Fruit fly (Drosophila melanogaster) whole organism, embryonic: ENCODE data around the gene CG11811.

Source experiments
- ATbp ChIP-seq: fragments of 200-800 bp; sonication (Bioruptor generic); optimal IDR thresholded peaks from 2 replicates; lab custom pipeline; 2017; ENCODE audit warnings: missing biosample characterization, mild to moderate bottlenecking, missing genetic modification characterization, missing genetic modification reagents
- CG10209 ChIP-seq: fragments of 200-800 bp; sonication (Bioruptor generic); optimal IDR thresholded peaks from 3 replicates; lab custom pipeline; 2017; ENCODE audit warnings: missing biosample characterization, mild to moderate bottlenecking, missing genetic modification characterization, missing genetic modification reagents
- CG10267 ChIP-seq: fragments of 200-800 bp; sonication (Bioruptor generic); optimal IDR thresholded peaks from 2 replicates; lab custom pipeline; 2018; ENCODE audit warnings: missing biosample characterization, mild to moderate bottlenecking, missing genetic modification characterization, moderate library complexity
- CG10274 ChIP-seq: fragments of 200-800 bp; sonication (Bioruptor generic); optimal IDR thresholded peaks from 3 replicates; lab custom pipeline; 2017; ENCODE audit warnings: missing biosample characterization, mild to moderate bottlenecking, missing genetic modification characterization
- CG11085 ChIP-seq: fragments of 200-800 bp; sonication (Bioruptor generic); IDR thresholded peaks from 2 replicates; pipeline ENCODE4 v1.3.6; 2022; ENCODE audit warnings: missing biosample characterization, missing genetic modification characterization
- CG11560 ChIP-seq: fragments of 200-800 bp; sonication (Bioruptor generic); IDR thresholded peaks from 3 replicates; pipeline ENCODE4 v1.3.6; 2022; ENCODE audit warnings: missing biosample characterization, missing genetic modification characterization
- CG12236 ChIP-seq: fragments of 200-800 bp; sonication (Bioruptor generic); optimal IDR thresholded peaks from 2 replicates; lab custom pipeline; 2016; ENCODE audit warnings: missing biosample characterization, missing genetic modification characterization
- CG17328 ChIP-seq: fragments of 200-800 bp; sonication (Bioruptor generic); IDR thresholded peaks from 2 replicates; pipeline ENCODE4 v1.3.6; 2022; ENCODE audit warnings: missing biosample characterization, missing genetic modification characterization
- CG17359 ChIP-seq: fragments of 200-800 bp; sonication (Bioruptor generic); optimal IDR thresholded peaks from 3 replicates; lab custom pipeline; 2018; ENCODE audit warnings: missing biosample characterization, mild to moderate bottlenecking, missing genetic modification characterization, moderate library complexity
- CG1792 ChIP-seq: fragments of 200-800 bp; sonication (Bioruptor generic); optimal IDR thresholded peaks from 2 replicates; lab custom pipeline; 2016; ENCODE audit warnings: missing biosample characterization, missing genetic modification characterization
- CG2678 ChIP-seq: fragments of 200-800 bp; sonication (Bioruptor generic); optimal IDR thresholded peaks from 3 replicates; lab custom pipeline; 2019; ENCODE audit warnings: missing biosample characterization, mild to moderate bottlenecking, missing genetic modification characterization, moderate library complexity
- CG34422 ChIP-seq: fragments of 200-800 bp; sonication (Bioruptor generic); IDR thresholded peaks from 3 replicates; pipeline ENCODE4 v1.3.6; 2022; ENCODE audit warnings: missing biosample characterization, missing genetic modification characterization
- CG4360 ChIP-seq: fragments of 200-800 bp; sonication (Bioruptor generic); IDR thresholded peaks from 2 replicates; pipeline ENCODE4 v1.3.6; 2022; ENCODE audit warnings: missing biosample characterization, missing genetic modification characterization
- CG6175 ChIP-seq: fragments of 200-800 bp; sonication (Bioruptor generic); IDR thresholded peaks from 3 replicates; pipeline ENCODE4 v1.3.6; 2022; ENCODE audit warnings: missing biosample characterization, missing genetic modification characterization
- CG6683 ChIP-seq: fragments of 200-800 bp; sonication (Bioruptor generic); optimal IDR thresholded peaks from 2 replicates; lab custom pipeline; 2017; ENCODE audit warnings: missing biosample characterization, mild to moderate bottlenecking, missing genetic modification characterization, missing genetic modification reagents
- CG6791 ChIP-seq: fragments of 200-800 bp; sonication (Bioruptor generic); IDR thresholded peaks from 3 replicates; pipeline ENCODE4 v1.3.6; 2022; ENCODE audit warnings: missing biosample characterization, missing genetic modification characterization; ENCODE audit not compliant: partially characterized antibody
- CG8478 ChIP-seq: fragments of >200 bp; optimal IDR thresholded peaks from 2 replicates; lab custom pipeline; 2018
- CG8765 ChIP-seq: fragments of 200-800 bp; sonication (Bioruptor generic); IDR thresholded peaks from 2 replicates; pipeline ENCODE4 v1.3.6; 2022; ENCODE audit warnings: missing biosample characterization, missing genetic modification characterization
- Dbx ChIP-seq: fragments of 200-800 bp; sonication (Bioruptor generic); IDR thresholded peaks from 3 replicates; pipeline ENCODE4 v1.3.6; 2022; ENCODE audit warnings: missing biosample characterization, missing genetic modification characterization
- Dll ChIP-seq: fragments of 200-800 bp; sonication (Bioruptor generic); IDR thresholded peaks from 4 replicates; pipeline ENCODE4 v1.3.6; 2022; ENCODE audit warnings: missing biosample characterization, missing genetic modification characterization; ENCODE audit not compliant: partially characterized antibody
- E2f1 ChIP-seq: fragments of 200-800 bp; sonication (Bioruptor generic); IDR thresholded peaks from 2 replicates; pipeline ENCODE4 v1.3.6; 2022; ENCODE audit warnings: missing biosample characterization, missing genetic modification characterization
- Eip74EF ChIP-seq, 2 experiments: fragments of 200-800 bp in 1 of 2; fragments of >200 bp in 1 of 2; sonication (Bioruptor generic) in 1 of 2; optimal IDR thresholded peaks; 2 replicates each; lab custom pipeline; 2017 to 2019; ENCODE audit warnings: missing biosample characterization in 2 of 2, missing genetic modification characterization in 2 of 2, mild to moderate bottlenecking in 1 of 2, moderate library complexity in 1 of 2
- Gug ChIP-seq: fragments of 200-800 bp; sonication (Bioruptor generic); IDR thresholded peaks from 4 replicates; pipeline ENCODE4 v1.3.6; 2022; ENCODE audit warnings: missing biosample characterization, missing genetic modification characterization
- HLHmδ ChIP-seq: fragments of 200-800 bp; sonication (Bioruptor generic); optimal IDR thresholded peaks from 2 replicates; lab custom pipeline; 2018; ENCODE audit warnings: missing biosample characterization, mild to moderate bottlenecking, missing genetic modification characterization, moderate library complexity
- Jarid2 ChIP-seq: fragments of 200-800 bp; sonication (Bioruptor generic); optimal IDR thresholded peaks from 3 replicates; lab custom pipeline; 2017; ENCODE audit warnings: mild to moderate bottlenecking, missing biosample characterization, missing genetic modification reagents, missing genetic modification characterization
- Kr ChIP-seq: fragments of 200-800 bp; sonication (Bioruptor generic); optimal IDR thresholded peaks from 2 replicates; lab custom pipeline; 2017; ENCODE audit warnings: missing biosample characterization, mild to moderate bottlenecking, missing genetic modification characterization
- Med ChIP-seq: fragments of 200-800 bp; sonication (Bioruptor generic); peaks from one replicate; lab custom pipeline; 2016; ENCODE audit warnings: missing biosample characterization, missing genetic modification characterization, mild to moderate bottlenecking, inconsistent platforms, moderate library complexity
- Mrtf ChIP-seq: fragments of 200-800 bp; sonication (Bioruptor generic); IDR thresholded peaks from 3 replicates; pipeline ENCODE4 v1.3.6; 2022; ENCODE audit warnings: missing biosample characterization, missing genetic modification characterization
- Pdp1 ChIP-seq, 2 experiments: fragments of 200-800 bp; sonication (Bioruptor generic); optimal IDR thresholded peaks; 3 replicates each; lab custom pipeline; 2016; ENCODE audit warnings: missing biosample characterization in 2 of 2, missing genetic modification characterization in 2 of 2, mild to moderate bottlenecking in 1 of 2, moderate library complexity in 1 of 2
- Poxn ChIP-seq: fragments of 200-800 bp; sonication (Bioruptor generic); IDR thresholded peaks from 2 replicates; pipeline ENCODE4 v1.3.6; 2022; ENCODE audit warnings: missing biosample characterization, missing genetic modification characterization
- Rx ChIP-seq: fragments of 200-800 bp; sonication (Bioruptor generic); IDR thresholded peaks from 2 replicates; pipeline ENCODE4 v1.3.6; 2022; ENCODE audit warnings: missing biosample characterization, missing genetic modification characterization
- Xbp1 ChIP-seq: fragments of 200-800 bp; sonication (Bioruptor generic); optimal IDR thresholded peaks from 3 replicates; lab custom pipeline; 2016; ENCODE audit warnings: missing biosample characterization, mild to moderate bottlenecking, missing genetic modification characterization
- ase ChIP-seq: fragments of 200-800 bp; sonication (Bioruptor generic); IDR thresholded peaks from 3 replicates; pipeline ENCODE4 v1.3.6; 2022; ENCODE audit warnings: missing biosample characterization, missing genetic modification characterization
- crol ChIP-seq: fragments of 200-800 bp; sonication (Bioruptor generic); IDR thresholded peaks from 2 replicates; pipeline ENCODE4 v1.3.6; 2022; ENCODE audit warnings: missing biosample characterization, missing genetic modification characterization
- exex ChIP-seq: fragments of 200-800 bp; sonication (Bioruptor generic); optimal IDR thresholded peaks from 4 replicates; lab custom pipeline; 2018; ENCODE audit warnings: missing biosample characterization, mild to moderate bottlenecking, missing genetic modification characterization, moderate library complexity
- h ChIP-seq: fragments of >200 bp; optimal IDR thresholded peaks from 2 replicates; lab custom pipeline; 2017
- lov ChIP-seq, 2 experiments: fragments of 200-800 bp in 1 of 2; fragments of >200 bp in 1 of 2; sonication (Bioruptor generic) in 1 of 2; IDR thresholded peaks in 1 of 2; optimal IDR thresholded peaks in 1 of 2; 2 replicates in 1 of 2; 3 replicates in 1 of 2; pipeline versions ENCODE4 v1.3.6 to Lab custom; 2017 to 2022; ENCODE audit warnings: missing biosample characterization in 1 of 2, missing genetic modification characterization in 1 of 2
- org-1 ChIP-seq: fragments of 200-800 bp; sonication (Bioruptor generic); optimal IDR thresholded peaks from 2 replicates; lab custom pipeline; 2017; ENCODE audit warnings: missing biosample characterization, missing genetic modification characterization
- otp ChIP-seq: fragments of 200-800 bp; sonication (Bioruptor generic); IDR thresholded peaks from 3 replicates; pipeline ENCODE4, ENCODE4 v1.3.6; 2022; ENCODE audit warnings: missing biosample characterization, missing genetic modification characterization
- pan ChIP-seq, 4 experiments: fragments of >200 bp in 3 of 4; fragments of 200-800 bp in 1 of 4; sonication (Bioruptor generic) in 1 of 4; optimal IDR thresholded peaks in 3 of 4; IDR thresholded peaks in 1 of 4; 2 replicates each; pipeline versions ENCODE4 v1.3.6 to Lab custom; 2017 to 2022; ENCODE audit warnings: missing biosample characterization in 2 of 4, missing genetic modification characterization in 2 of 4, mixed read lengths in 1 of 4
- pb ChIP-seq: fragments of 200-800 bp; sonication (Bioruptor generic); optimal IDR thresholded peaks from 3 replicates; lab custom pipeline; 2016; ENCODE audit warnings: missing biosample characterization, missing genetic modification characterization
- pfk ChIP-seq: fragments of 200-800 bp; sonication (Bioruptor generic); optimal IDR thresholded peaks from 2 replicates; lab custom pipeline; 2018; ENCODE audit warnings: missing biosample characterization, mild to moderate bottlenecking, missing genetic modification characterization, moderate library complexity
- pnt ChIP-seq: fragments of 200-800 bp; sonication (Bioruptor generic); optimal IDR thresholded peaks from 3 replicates; lab custom pipeline; 2016; ENCODE audit warnings: missing biosample characterization, missing genetic modification characterization
- ranshi ChIP-seq: fragments of 200-800 bp; sonication (Bioruptor generic); IDR thresholded peaks from 2 replicates; pipeline ENCODE4 v1.3.6; 2022; ENCODE audit warnings: missing biosample characterization, missing genetic modification characterization
- salm ChIP-seq: fragments of 200-800 bp; sonication (Bioruptor generic); optimal IDR thresholded peaks from 2 replicates; lab custom pipeline; 2018; ENCODE audit warnings: missing biosample characterization, mild to moderate bottlenecking, missing genetic modification characterization
- sisA ChIP-seq: fragments of 200-800 bp; sonication (Bioruptor generic); IDR thresholded peaks from 2 replicates; pipeline ENCODE4 v1.3.6; 2022; ENCODE audit warnings: missing biosample characterization, missing genetic modification characterization
- sna ChIP-seq: fragments of 200-800 bp; sonication (Bioruptor generic); IDR thresholded peaks from 2 replicates; pipeline ENCODE4 v1.3.6; 2022; ENCODE audit warnings: missing biosample characterization, missing genetic modification characterization; ENCODE audit not compliant: partially characterized antibody
- trh ChIP-seq: fragments of 200-800 bp; sonication (Bioruptor generic); optimal IDR thresholded peaks from 2 replicates; lab custom pipeline; 2016; ENCODE audit warnings: missing biosample characterization, missing genetic modification characterization
- twi ChIP-seq: fragments of 200-800 bp; optimal IDR thresholded peaks from 2 replicates; lab custom pipeline; 2019; ENCODE audit warnings: missing biosample characterization, mild to moderate bottlenecking, missing genetic modification characterization, moderate library complexity
- yki ChIP-seq: fragments of >200 bp; optimal IDR thresholded peaks from 3 replicates; lab custom pipeline; 2018

CG11811 gene

DNA sequence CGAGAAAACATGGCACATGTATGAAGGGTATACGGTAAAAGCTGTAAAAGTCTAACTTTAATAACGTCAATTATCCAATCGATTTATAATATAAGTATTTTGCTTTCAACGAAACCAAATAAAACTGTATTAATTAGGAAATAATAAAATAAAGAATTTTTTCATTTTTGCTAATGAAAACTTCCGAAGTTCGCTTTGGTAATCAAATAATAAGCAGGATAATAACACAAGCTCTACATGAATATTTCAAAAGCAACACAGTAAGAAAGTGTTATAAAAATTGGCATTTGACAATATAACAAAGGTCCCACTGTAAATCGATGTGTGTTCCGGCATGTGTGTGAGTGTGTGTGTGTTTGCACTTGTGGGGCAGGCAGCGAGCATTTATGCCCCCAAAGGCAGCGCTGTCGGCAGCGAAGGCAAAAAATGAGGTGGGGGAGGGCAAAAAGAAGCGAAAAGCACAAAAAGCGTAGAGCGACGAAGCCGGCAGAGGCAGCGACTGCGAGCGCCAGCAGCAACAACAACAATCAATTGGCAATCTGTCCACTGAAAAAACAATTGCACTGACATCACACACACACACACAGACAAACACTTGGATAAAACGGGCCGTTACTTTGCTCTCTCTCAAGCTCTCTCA, 45.8 kb downstream of the CG11811 start (continued):
- TF ChIP-seq CG1792 (no peak), Kr (no peak), Rx (no peak), CG11085 (GFP tag; lab: Robert Waterston, UW) (no peak), exex (tag; lab: Kevin White, UChicago) (no peak), CG6791 (GFP tag; lab: Robert Waterston, UW) (no peak), Poxn (GFP tag; lab: Robert Waterston, UW) (no peak), CG11560 (tag; lab: Robert Waterston, UW) (no peak), sisA (GFP tag; lab: Robert Waterston, UW) (no peak), CG10274 (GFP tag; lab: Kevin White, UChicago) (no peak), ranshi (GFP tag; lab: Robert Waterston, UW) (peak; percentile 35; the same call in 1 of the 2 replicates), otp (GFP tag; lab: Robert Waterston, UW) (no peak), h (lab: Kevin White, UChicago) (no peak), Xbp1 (GFP tag; lab: Kevin White, UChicago) (no peak), org-1 (GFP tag; lab: Kevin White, UChicago) (no peak), CG10267 (tag; lab: Kevin White, UChicago) (no peak), Med (GFP tag; lab: Kevin White, UChicago) (peak; percentile 8), CG8765 (GFP tag; lab: Robert Waterston, UW) (no peak), Gug (GFP tag; lab: Robert Waterston, UW) (no peak), E2f1 (GFP tag; lab: Robert Waterston, UW) (no peak), yki (lab: Kevin White, UChicago) (no peak), CG8478 (lab: Kevin White, UChicago) (no peak), ATbp (GFP tag; lab: Kevin White, UChicago) (peak; percentile 27), CG12236 (GFP tag; lab: Kevin White, UChicago) (no peak), CG6683 (no peak), lov (optimal IDR thresholded peaks at IDR 0.05; lab: Kevin White, UChicago) (no peak), lov (GFP tag; IDR thresholded peaks at IDR 0.05; lab: Robert Waterston, UW) (0 out of 3 replicates have a peak, but pooled peaks have one; percentile 21), Eip74EF (GFP tag; optimal IDR thresholded peaks at IDR 0.05; lab: Kevin White, UChicago) (no peak), pnt (no peak), CG17359 (tag; lab: Kevin White, UChicago) (peak; percentile 5), CG2678 (tag; lab: Kevin White, UChicago) (peak; percentile 28), pb (GFP tag; lab: Kevin White, UChicago) (no peak), Dll (GFP tag; lab: Robert Waterston, UW) (no peak), Jarid2 (GFP tag; lab: Kevin White, UChicago) (no peak), CG6175 (GFP tag; lab: Robert Waterston, UW) (peak; percentile 89; the same call in 2 of the 3 replicates), trh (GFP tag; lab: Kevin White, UChicago) (no peak), CG17328 (GFP tag; lab: Robert Waterston, UW) (no peak), salm (tag; lab: Kevin White, UChicago) (no peak), Pdp1 (GFP tag; optimal IDR thresholded peaks at IDR 0.05; lab: Kevin White, UChicago) (no peak), HLHmδ (no peak), CG4360 (GFP tag; lab: Robert Waterston, UW) (peak; percentile 72), twi (tag; lab: Kevin White, UChicago) (no peak), CG10209 (GFP tag; lab: Kevin White, UChicago) (no peak), sna (GFP tag; lab: Robert Waterston, UW) (peak; percentile 43; the same call in 1 of the 2 replicates), crol (GFP tag; lab: Robert Waterston, UW) (peak; percentile 49), CG34422 (GFP tag; lab: Robert Waterston, UW) (no peak), pan (optimal IDR thresholded peaks at IDR 0.05; lab: Kevin White, UChicago) (no peak), pan (GFP tag; optimal IDR thresholded peaks at IDR 0.05 in 1 of 2, IDR thresholded peaks at IDR 0.05 in 1 of 2) (no peak), pfk (no peak), Mrtf (GFP tag; lab: Robert Waterston, UW) (no peak), ase (GFP tag; lab: Robert Waterston, UW) (no peak), Dbx (GFP tag; lab: Robert Waterston, UW) (no peak)
